Fruit fly (Drosophila melanogaster) whole organism, embryonic: ENCODE measurements around the gene Adh.

Experiments
- Abd-B ChIP-seq: fragments of 200-800 bp; sonication (Bioruptor generic); optimal IDR thresholded peaks from 2 replicates; lab custom pipeline; 2018; ENCODE audit warnings: missing biosample characterization, mild to moderate bottlenecking, missing genetic modification characterization, moderate library complexity
- C15 ChIP-seq: fragments of 200-800 bp; sonication (Bioruptor generic); IDR thresholded peaks from 3 replicates; pipeline ENCODE4 v1.3.6; 2022; ENCODE audit warnings: missing biosample characterization, missing genetic modification characterization
- CG10654 ChIP-seq: fragments of 200-800 bp; sonication (Bioruptor generic); optimal IDR thresholded peaks from 2 replicates; lab custom pipeline; 2016; ENCODE audit warnings: missing biosample characterization, missing genetic modification characterization
- CG11504 ChIP-seq: fragments of 200-800 bp; sonication (Bioruptor generic); optimal IDR thresholded peaks from 3 replicates; lab custom pipeline; 2019; ENCODE audit warnings: missing biosample characterization, mild to moderate bottlenecking, missing genetic modification characterization, moderate library complexity
- CG15073 ChIP-seq: fragments of 200-800 bp; sonication (Bioruptor generic); optimal IDR thresholded peaks from 2 replicates; lab custom pipeline; 2016; ENCODE audit warnings: missing biosample characterization, missing genetic modification characterization
- CG1603 ChIP-seq: fragments of 200-800 bp; sonication (Bioruptor generic); optimal IDR thresholded peaks from 2 replicates; lab custom pipeline; 2019; ENCODE audit warnings: missing biosample characterization, mild to moderate bottlenecking, missing genetic modification characterization, moderate library complexity
- CG16813 ChIP-seq: fragments of 200-800 bp; sonication (Bioruptor generic); IDR thresholded peaks from 3 replicates; pipeline ENCODE4 v1.3.6; 2022; ENCODE audit warnings: missing biosample characterization, missing genetic modification characterization; ENCODE audit not compliant: partially characterized antibody
- CG2199 ChIP-seq: fragments of 200-800 bp; sonication (Bioruptor generic); IDR thresholded peaks from 3 replicates; pipeline ENCODE4 v1.3.6; 2022; ENCODE audit warnings: missing biosample characterization, missing genetic modification characterization
- CG2712 ChIP-seq: fragments of 200-800 bp; optimal IDR thresholded peaks from 3 replicates; lab custom pipeline; 2019; ENCODE audit warnings: missing biosample characterization, mild to moderate bottlenecking, missing genetic modification characterization, moderate library complexity
- CG30403 ChIP-seq: fragments of 200-800 bp; sonication (Bioruptor generic); optimal IDR thresholded peaks from 3 replicates; lab custom pipeline; 2016; ENCODE audit warnings: missing biosample characterization, missing genetic modification characterization
- CG42726 ChIP-seq: fragments of 200-800 bp; sonication (Bioruptor generic); IDR thresholded peaks from 2 replicates; pipeline ENCODE4 v1.3.6; 2022; ENCODE audit warnings: missing biosample characterization, missing genetic modification characterization; ENCODE audit not compliant: partially characterized antibody
- CG7745 ChIP-seq: fragments of 200-800 bp; sonication (Bioruptor generic); optimal IDR thresholded peaks from 2 replicates; lab custom pipeline; 2018; ENCODE audit warnings: missing biosample characterization, mild to moderate bottlenecking, missing genetic modification characterization, moderate library complexity
- CG9797 ChIP-seq: fragments of 200-800 bp; sonication (Bioruptor generic); optimal IDR thresholded peaks from 3 replicates; lab custom pipeline; 2018; ENCODE audit warnings: missing biosample characterization, mild to moderate bottlenecking, missing genetic modification characterization
- CTCF ChIP-seq: fragments of 200-800 bp; sonication (Bioruptor generic); optimal IDR thresholded peaks from 2 replicates; lab custom pipeline; 2017; ENCODE audit warnings: missing biosample characterization, mild to moderate bottlenecking, missing genetic modification characterization, moderate library complexity
- D ChIP-seq, 2 experiments: fragments of 200-800 bp in 1 of 2; fragments of >200 bp in 1 of 2; sonication (Bioruptor generic) in 1 of 2; optimal IDR thresholded peaks; 2 replicates in 1 of 2; 3 replicates in 1 of 2; lab custom pipeline; 2017; ENCODE audit warnings: mild to moderate bottlenecking in 1 of 2, missing biosample characterization in 1 of 2, missing genetic modification characterization in 1 of 2, missing genetic modification reagents in 1 of 2
- Dek ChIP-seq: fragments of 200-800 bp; sonication (Bioruptor generic); optimal IDR thresholded peaks from 3 replicates; lab custom pipeline; 2019; ENCODE audit warnings: missing biosample characterization, mild to moderate bottlenecking, missing genetic modification characterization, moderate library complexity
- Hmr ChIP-seq: fragments of 200-800 bp; sonication (Bioruptor generic); optimal IDR thresholded peaks from 3 replicates; lab custom pipeline; 2017; ENCODE audit warnings: mild to moderate bottlenecking, missing biosample characterization, missing genetic modification reagents, missing genetic modification characterization
- Kr ChIP-seq: fragments of 200-800 bp; sonication (Bioruptor generic); optimal IDR thresholded peaks from 2 replicates; lab custom pipeline; 2017; ENCODE audit warnings: missing biosample characterization, mild to moderate bottlenecking, missing genetic modification characterization
- Lhr ChIP-seq: fragments of 200-800 bp; sonication (Bioruptor generic); optimal IDR thresholded peaks from 3 replicates; lab custom pipeline; 2017; ENCODE audit warnings: mild to moderate bottlenecking, missing biosample characterization, missing genetic modification reagents, missing genetic modification characterization
- Opbp ChIP-seq: fragments of 200-800 bp; sonication (Bioruptor generic); IDR thresholded peaks from 3 replicates; pipeline ENCODE4 v1.3.6; 2022; ENCODE audit warnings: missing biosample characterization, missing genetic modification characterization; ENCODE audit not compliant: partially characterized antibody
- Stat92E ChIP-seq, 3 experiments: fragments of >200 bp in 2 of 3; fragments of 200-800 bp in 1 of 3; sonication (Bioruptor generic) in 1 of 3; optimal IDR thresholded peaks; 2 replicates each; lab custom pipeline; 2017 to 2019; ENCODE audit warnings: missing biosample characterization in 3 of 3, missing genetic modification characterization in 3 of 3, mild to moderate bottlenecking in 1 of 3, moderate library complexity in 1 of 3
- Xbp1 ChIP-seq: fragments of 200-800 bp; sonication (Bioruptor generic); optimal IDR thresholded peaks from 3 replicates; lab custom pipeline; 2016; ENCODE audit warnings: missing biosample characterization, mild to moderate bottlenecking, missing genetic modification characterization
- YL-1 ChIP-seq: fragments of 200-800 bp; sonication (Bioruptor generic); optimal IDR thresholded peaks from 3 replicates; lab custom pipeline; 2017; ENCODE audit warnings: missing biosample characterization, mild to moderate bottlenecking, missing genetic modification characterization
- ara ChIP-seq: fragments of 200-800 bp; sonication (Bioruptor generic); IDR thresholded peaks from 2 replicates; pipeline ENCODE4 v1.3.6; 2022; ENCODE audit warnings: missing biosample characterization, missing genetic modification characterization
- ato ChIP-seq: fragments of 200-800 bp; sonication (Bioruptor generic); IDR thresholded peaks from 2 replicates; pipeline ENCODE4 v1.3.6; 2022; ENCODE audit warnings: missing biosample characterization, missing genetic modification characterization; ENCODE audit not compliant: partially characterized antibody
- caup ChIP-seq: fragments of 200-800 bp; sonication (Bioruptor generic); optimal IDR thresholded peaks from 3 replicates; lab custom pipeline; 2017; ENCODE audit warnings: missing biosample characterization, mild to moderate bottlenecking, missing genetic modification characterization, moderate library complexity; ENCODE audit not compliant: severe bottlenecking
- chif ChIP-seq, 2 experiments: fragments of 200-800 bp; sonication (Bioruptor generic); optimal IDR thresholded peaks; 3 replicates each; lab custom pipeline; 2016; ENCODE audit warnings: missing biosample characterization in 2 of 2, missing genetic modification characterization in 2 of 2
- eve ChIP-seq, 2 experiments: fragments of >200 bp; optimal IDR thresholded peaks; 2 replicates each; lab custom pipeline; 2017; ENCODE audit warnings: missing biosample characterization in 2 of 2, missing genetic modification characterization in 2 of 2
- exex ChIP-seq: fragments of 200-800 bp; sonication (Bioruptor generic); optimal IDR thresholded peaks from 4 replicates; lab custom pipeline; 2018; ENCODE audit warnings: missing biosample characterization, mild to moderate bottlenecking, missing genetic modification characterization, moderate library complexity
- fd102C ChIP-seq: fragments of 200-800 bp; sonication (Bioruptor generic); optimal IDR thresholded peaks from 2 replicates; lab custom pipeline; 2018; ENCODE audit warnings: missing biosample characterization, mild to moderate bottlenecking, missing genetic modification characterization, moderate library complexity
- ftz-f1 ChIP-seq: fragments of 200-800 bp; sonication (Bioruptor generic); optimal IDR thresholded peaks from 2 replicates; lab custom pipeline; 2016; ENCODE audit warnings: missing biosample characterization, missing genetic modification characterization
- gem ChIP-seq: fragments of 200-800 bp; sonication (Bioruptor generic); optimal IDR thresholded peaks from 2 replicates; lab custom pipeline; 2019; ENCODE audit warnings: missing biosample characterization, mild to moderate bottlenecking, missing genetic modification characterization, moderate library complexity
- grau ChIP-seq: fragments of 200-800 bp; optimal IDR thresholded peaks from 3 replicates; lab custom pipeline; 2019; ENCODE audit warnings: missing biosample characterization, mild to moderate bottlenecking, missing genetic modification characterization, moderate library complexity
- hb ChIP-seq: fragments of 200-800 bp; sonication (Bioruptor generic); IDR thresholded peaks from 3 replicates; pipeline ENCODE4 v1.3.6; 2022; ENCODE audit warnings: missing biosample characterization, missing genetic modification characterization; ENCODE audit not compliant: partially characterized antibody
- hbn ChIP-seq: fragments of 200-800 bp; sonication (Bioruptor generic); IDR thresholded peaks from 2 replicates; pipeline ENCODE4 v1.3.6; 2022; ENCODE audit warnings: missing biosample characterization, missing genetic modification characterization; ENCODE audit not compliant: partially characterized antibody
- insv ChIP-seq, 2 experiments: fragments of 200-800 bp; sonication (Bioruptor generic); optimal IDR thresholded peaks; 3 replicates each; lab custom pipeline; 2016 to 2018; ENCODE audit warnings: missing biosample characterization in 2 of 2, missing genetic modification characterization in 2 of 2
- knrl ChIP-seq: fragments of 200-800 bp; sonication (Bioruptor generic); IDR thresholded peaks from 3 replicates; pipeline ENCODE4 v1.3.6; 2022; ENCODE audit warnings: missing biosample characterization, missing genetic modification characterization; ENCODE audit not compliant: partially characterized antibody
- pita ChIP-seq: fragments of 200-800 bp; sonication (Bioruptor generic); optimal IDR thresholded peaks from 2 replicates; lab custom pipeline; 2017; ENCODE audit warnings: missing biosample characterization, mild to moderate bottlenecking, missing genetic modification characterization
- sens ChIP-seq: fragments of 200-800 bp; sonication (Bioruptor generic); peaks from one replicate; lab custom pipeline; 2016; ENCODE audit warnings: missing biosample characterization, missing genetic modification characterization
- sisA ChIP-seq: fragments of 200-800 bp; sonication (Bioruptor generic); IDR thresholded peaks from 2 replicates; pipeline ENCODE4 v1.3.6; 2022; ENCODE audit warnings: missing biosample characterization, missing genetic modification characterization
- vvl ChIP-seq: fragments of 200-800 bp; sonication (Bioruptor generic); IDR thresholded peaks from 2 replicates; pipeline ENCODE4 v1.3.6; 2022; ENCODE audit warnings: missing biosample characterization, missing genetic modification characterization
- wor ChIP-seq: fragments of 200-800 bp; sonication (Bioruptor generic); IDR thresholded peaks from 2 replicates; pipeline ENCODE4 v1.3.6; 2022; ENCODE audit warnings: missing biosample characterization, missing genetic modification characterization

Adh gene

DNA sequence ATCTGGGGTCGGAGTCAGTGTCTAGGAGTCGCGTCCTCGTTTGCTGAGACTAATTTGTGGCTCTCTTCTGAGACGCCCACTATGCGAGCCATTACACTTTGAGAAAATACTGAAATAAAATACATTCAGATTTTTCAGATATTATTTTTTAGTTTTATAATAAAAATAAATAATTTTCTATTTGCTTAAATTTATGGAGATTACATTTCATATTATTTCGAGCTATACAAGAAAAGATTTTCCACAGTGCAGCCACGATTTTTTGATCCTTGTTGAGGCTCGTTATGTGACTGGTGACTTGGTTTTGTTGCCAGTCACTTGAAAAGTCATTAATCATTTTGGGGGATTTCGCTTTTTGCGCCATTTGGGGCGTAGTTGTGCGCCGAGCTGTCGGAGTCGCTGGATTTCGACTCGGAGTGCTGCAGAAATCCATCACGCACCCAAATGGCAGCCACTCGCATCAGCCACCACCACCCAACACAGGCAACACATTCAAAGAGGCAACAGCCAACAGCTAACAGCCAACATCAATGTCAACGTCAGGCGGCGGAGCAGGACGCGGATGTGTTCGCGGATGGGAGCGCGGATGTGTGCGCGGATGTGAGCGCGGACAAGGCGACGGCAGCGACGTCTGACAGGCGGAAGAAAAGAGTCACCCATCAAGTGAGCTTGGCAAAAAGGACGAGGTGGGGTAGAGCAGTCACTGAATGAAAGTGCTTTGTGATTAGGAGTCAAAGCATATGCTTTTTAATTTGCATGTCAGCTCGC is 28.5 kb upstream of the Adh start (continued):
- peak; percentile 22 for TF ChIP-seq CG30403 (GFP tag; lab: Kevin White, UChicago)
- no peak for TF ChIP-seq ato (GFP tag; lab: Robert Waterston, UW)
- no peak for TF ChIP-seq D (optimal IDR thresholded peaks at IDR 0.05; lab: Kevin White, UChicago)
- peak; percentile 6 for TF ChIP-seq D (GFP tag; optimal IDR thresholded peaks at IDR 0.05; lab: Kevin White, UChicago)
- TF ChIP-seq CG2712 (tag; lab: Kevin White, UChicago), result peak; percentile 55

DNA sequence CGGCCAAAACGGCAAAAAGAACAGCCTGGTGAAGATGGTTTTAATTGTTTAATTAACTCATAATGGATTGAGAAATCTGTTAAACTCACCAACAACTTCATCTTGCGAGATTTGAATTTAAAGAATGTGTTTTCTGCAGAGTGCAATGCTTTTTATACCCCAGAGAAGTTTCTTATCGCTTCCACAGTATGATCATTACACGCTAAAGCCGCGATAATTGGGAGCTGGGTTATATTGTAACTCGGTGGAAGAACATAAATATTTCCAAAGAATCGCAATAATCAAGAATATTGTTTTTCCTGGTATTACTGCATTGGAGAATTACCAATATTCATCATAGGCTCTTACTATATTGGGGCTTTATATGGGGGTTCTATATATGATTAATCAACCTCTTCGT is 27.2 kb upstream of the Adh start, which contains the start of gene CG42680:
TSS of gene CG42680 (minus strand) at position 101 of the 400 bp plus-strand sequence.
- peak; percentile 12 for TF ChIP-seq sens (GFP tag; lab: Kevin White, UChicago)
- no peak for TF ChIP-seq wor

DNA sequence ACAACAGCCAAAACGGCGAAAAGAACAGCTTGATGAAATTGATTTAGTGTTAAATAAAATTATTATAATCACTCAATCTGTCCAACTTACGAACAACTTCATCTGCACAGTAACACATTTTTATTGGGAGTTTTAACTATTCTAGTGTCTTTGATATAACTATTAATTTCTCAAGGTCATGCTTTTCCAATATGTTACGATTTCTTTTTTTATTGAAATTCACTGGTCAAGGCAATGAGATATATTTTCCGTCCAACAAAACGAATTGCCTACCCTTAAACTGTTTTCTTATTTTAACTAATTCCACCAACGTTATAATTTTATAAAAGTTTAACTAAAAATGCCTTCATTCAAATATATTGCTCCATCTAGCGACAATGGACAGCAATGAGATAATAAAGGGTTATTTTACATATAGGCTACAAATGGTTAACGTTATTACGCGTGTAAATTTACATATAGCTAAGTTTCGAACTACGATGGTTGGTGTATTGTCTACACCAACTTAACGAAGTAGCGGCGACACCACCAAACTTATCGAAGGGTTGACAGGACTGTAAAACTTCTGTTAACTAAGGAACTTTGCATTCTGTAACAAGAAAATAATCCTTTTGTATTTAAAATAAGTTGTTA is 26.6 kb upstream of the Adh start:
- TF ChIP-seq CG16813 (no peak), CG9797 (GFP tag; lab: Kevin White, UChicago) (no peak), hbn (GFP tag; lab: Robert Waterston, UW) (no peak), chif (GFP tag; optimal IDR thresholded peaks at IDR 0.05; lab: Kevin White, UChicago) (peak in 1 of 2 experiments; percentile 4), knrl (GFP tag; lab: Robert Waterston, UW) (peak; percentile 42; the same call in 1 of the 3 replicates), Abd-B (GFP tag; lab: Kevin White, UChicago) (peak; percentile 5), CG2199 (GFP tag; lab: Robert Waterston, UW) (0 out of 3 replicates have a peak, but pooled peaks have one; percentile 47), CTCF (GFP tag; lab: Kevin White, UChicago) (peak; percentile 92), CG7745 (tag; lab: Kevin White, UChicago) (no peak), Opbp (GFP tag; lab: Robert Waterston, UW) (peak; percentile 52; the same call in 1 of the 3 replicates), sisA (GFP tag; lab: Robert Waterston, UW) (no peak), pita (GFP tag; lab: Kevin White, UChicago) (peak; percentile 96), hb (GFP tag; lab: Robert Waterston, UW) (no peak), ftz-f1 (GFP tag; lab: Kevin White, UChicago) (no peak), Hmr (GFP tag; lab: Kevin White, UChicago) (peak; percentile 50), ara (GFP tag; lab: Robert Waterston, UW) (no peak), Dek (peak; percentile 13), Kr (GFP tag; lab: Kevin White, UChicago) (peak; percentile 100), CG15073 (peak; percentile 60), grau (tag; lab: Kevin White, UChicago) (peak; percentile 20), CG10654 (GFP tag; lab: Kevin White, UChicago) (no peak), fd102C (GFP tag; lab: Kevin White, UChicago) (no peak), exex (tag; lab: Kevin White, UChicago) (no peak), insv (GFP tag; optimal IDR thresholded peaks at IDR 0.05; lab: Kevin White, UChicago) (peak in 1 of 2 experiments; percentile 72), Xbp1 (GFP tag; lab: Kevin White, UChicago) (peak; percentile 9), Stat92E (GFP tag; optimal IDR thresholded peaks at IDR 0.05; lab: Kevin White, UChicago) (no peak), CG1603 (tag; lab: Kevin White, UChicago) (peak; percentile 41), CG42726 (GFP tag; lab: Robert Waterston, UW) (0 out of 2 replicates have a peak, but pooled peaks have one; percentile 39), gem (tag; lab: Kevin White, UChicago) (no peak), Lhr (GFP tag; lab: Kevin White, UChicago) (peak; percentile 73), caup (GFP tag; lab: Kevin White, UChicago) (no peak), eve (GFP tag; optimal IDR thresholded peaks at IDR 0.05; lab: Kevin White, UChicago) (peak in 1 of 2 experiments; percentile 24), YL-1 (no peak), CG11504 (peak; percentile 43), vvl (GFP tag; lab: Robert Waterston, UW) (peak; percentile 42; the same call in 1 of the 2 replicates), C15 (no peak), ato (GFP tag; lab: Robert Waterston, UW) (no peak)
